Fruit fly (Drosophila melanogaster): ENCODE results near the gene gnu.

DNA sequence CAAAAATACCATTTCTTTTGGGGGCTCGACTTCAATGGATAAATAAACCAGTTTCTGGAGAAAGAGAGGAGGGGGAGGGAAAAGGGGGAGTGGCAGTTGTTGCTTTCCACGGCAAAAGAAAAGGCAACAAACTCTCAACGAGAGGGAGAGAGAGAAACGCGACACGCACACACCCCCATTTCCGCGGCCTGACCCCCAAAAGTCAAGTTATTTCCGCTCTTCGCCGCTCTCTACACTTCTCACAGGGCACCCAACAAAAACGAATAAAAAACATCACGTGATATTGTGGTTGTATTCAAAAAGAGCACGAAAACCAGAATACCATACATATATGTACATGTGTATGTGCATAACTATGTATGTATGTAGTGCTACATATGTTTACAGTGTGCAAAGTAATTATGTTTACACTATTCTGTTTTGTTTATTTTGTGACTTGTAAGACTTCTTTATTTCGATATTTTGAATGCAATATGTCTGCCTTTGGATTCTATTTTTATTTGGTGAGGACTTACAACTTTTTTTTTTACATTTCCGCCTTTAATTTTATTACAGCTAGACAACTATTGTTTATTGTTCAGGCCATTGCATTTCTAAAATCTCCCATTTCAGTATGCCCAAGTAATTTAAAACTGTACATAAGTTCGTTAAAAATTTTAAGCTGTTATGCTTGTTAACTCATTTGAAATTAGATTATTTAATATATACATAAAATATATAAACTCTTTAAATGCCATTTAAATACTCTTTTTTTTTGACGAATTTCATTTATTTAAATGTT is 21.9 kb downstream of the gnu start:
- no peak for TF ChIP-seq Sin3A (optimal IDR thresholded peaks at IDR 0.05)
- TF ChIP-seq ttk (optimal IDR thresholded peaks at IDR 0.05), result no peak

Data from Kc167 (cell line).